Comparison of ENCODE assay signal across 1 fruit fly cellular context in the genomic region with DNA sequence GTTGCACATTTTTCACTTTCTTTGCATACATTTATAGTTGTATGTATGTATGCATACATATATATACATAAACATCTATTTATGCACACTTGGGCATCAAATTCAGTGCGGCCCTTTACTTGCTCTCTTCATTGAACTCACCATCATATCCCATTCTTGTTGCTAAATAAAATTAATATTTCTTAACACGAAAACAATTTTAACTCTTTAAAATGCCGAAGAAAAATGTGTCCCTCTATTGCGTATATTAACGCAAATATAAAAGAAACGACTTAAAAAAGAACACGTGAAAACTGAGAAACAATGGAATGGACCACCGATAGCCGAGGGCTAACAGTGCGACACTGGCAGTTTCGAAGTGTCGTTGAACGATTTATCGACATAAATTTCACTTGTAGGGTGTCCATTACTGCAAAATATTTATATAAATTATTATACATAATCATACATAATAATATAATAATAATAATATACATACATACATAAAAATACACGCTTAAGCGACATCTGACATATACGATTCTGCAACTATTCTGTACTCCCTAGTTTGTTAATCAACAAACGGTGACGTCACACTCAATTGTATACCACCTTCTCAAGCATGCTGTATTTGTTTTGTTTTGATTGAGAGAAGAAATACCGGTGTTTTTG.
TF ChIP-seq lines count a peak whose summit lies in the region.

A gene (minus strand): TSS at position 370 of the 651 bp plus-strand sequence.
A gene (plus strand): TSS at position 474 of the 651 bp plus-strand sequence.

TF ChIP-seq in whole organism, embryonic, 481 proteins besides CTCF, POLR2A, EP300 and RAD21 (continued from another document):
- TF ChIP-seq Scr (GFP tag; IDR thresholded peaks at IDR 0.05; lab: Robert Waterston, UW; ENCODE audit: partially characterized antibody), result peak; percentile 57
- TF ChIP-seq CG10979 (tag; optimal IDR thresholded peaks at IDR 0.05; lab: Kevin White, UChicago), result peak; percentile 92
- peak; percentile 90 for TF ChIP-seq esg (GFP tag; conservative IDR thresholded peaks at IDR 0.05; lab: Robert Waterston, UW)
- TF ChIP-seq pum (GFP tag; optimal IDR thresholded peaks at IDR 0.05; lab: Kevin White, UChicago), result peak; percentile 55
- no peak for TF ChIP-seq CG6175 (GFP tag; IDR thresholded peaks at IDR 0.05; lab: Robert Waterston, UW)
- peak; percentile 84 for TF ChIP-seq ase (GFP tag; IDR thresholded peaks at IDR 0.05; lab: Robert Waterston, UW)
- peak; percentile 67 for TF ChIP-seq Lhr (GFP tag; optimal IDR thresholded peaks at IDR 0.05; lab: Kevin White, UChicago)
- TF ChIP-seq Ptx1 (GFP tag; IDR thresholded peaks at IDR 0.05; lab: Robert Waterston, UW), result peak; percentile 95
- peak; percentile 47 for TF ChIP-seq CG10565 (GFP tag; optimal IDR thresholded peaks at IDR 0.05; lab: Kevin White, UChicago)
- peak; percentile 96 for TF ChIP-seq CoRest (tag; optimal IDR thresholded peaks at IDR 0.05; lab: Kevin White, UChicago)
- TF ChIP-seq croc (GFP tag; conservative IDR thresholded peaks at IDR 0.05; lab: Robert Waterston, UW), result peak; percentile 90
- peak; percentile 87 for TF ChIP-seq CG30403 (GFP tag; optimal IDR thresholded peaks at IDR 0.05; lab: Kevin White, UChicago)
- TF ChIP-seq pho (GFP tag; optimal IDR thresholded peaks at IDR 0.05; lab: Kevin White, UChicago), result peak; percentile 54
- TF ChIP-seq CG6854 (GFP tag; optimal IDR thresholded peaks at IDR 0.05; lab: Kevin White, UChicago), result peak; percentile 79
- TF ChIP-seq oc (tag; optimal IDR thresholded peaks at IDR 0.05; lab: Kevin White, UChicago), result no peak
- peak; percentile 30 for TF ChIP-seq CG11398 (GFP tag; optimal IDR thresholded peaks at IDR 0.05; lab: Kevin White, UChicago)
- no peak for TF ChIP-seq CG2129 (GFP tag; IDR thresholded peaks at IDR 0.05; lab: Robert Waterston, UW; ENCODE audit: partially characterized antibody)
- TF ChIP-seq Ada2b (GFP tag; IDR thresholded peaks at IDR 0.05; lab: Robert Waterston, UW), result peak; percentile 93
- TF ChIP-seq Abd-B (GFP tag; optimal IDR thresholded peaks at IDR 0.05; lab: Kevin White, UChicago), result peak; percentile 96
- no peak for TF ChIP-seq Dip3 (GFP tag; optimal IDR thresholded peaks at IDR 0.05; lab: Kevin White, UChicago)
- TF ChIP-seq C15 (GFP tag; IDR thresholded peaks at IDR 0.05; lab: Robert Waterston, UW), result peak; percentile 73; the same call in 1 of the 3 replicates
- peak; percentile 92 for TF ChIP-seq az2 (GFP tag; optimal IDR thresholded peaks at IDR 0.05; lab: Kevin White, UChicago)
- peak; percentile 79 for TF ChIP-seq sqz (GFP tag; optimal IDR thresholded peaks at IDR 0.05; lab: Kevin White, UChicago)
- TF ChIP-seq Myb (GFP tag; optimal IDR thresholded peaks at IDR 0.05; lab: Kevin White, UChicago), result peak; percentile 11
- peak; percentile 92 for TF ChIP-seq CG18599 (GFP tag; optimal IDR thresholded peaks at IDR 0.05; lab: Kevin White, UChicago)
- TF ChIP-seq luna (GFP tag; optimal IDR thresholded peaks at IDR 0.05; lab: Kevin White, UChicago), result peak; percentile 17
- peak; percentile 78 for TF ChIP-seq lbe (GFP tag; optimal IDR thresholded peaks at IDR 0.05; lab: Kevin White, UChicago)
- no peak for TF ChIP-seq CG6272 (GFP tag; IDR thresholded peaks at IDR 0.05; lab: Robert Waterston, UW)
- TF ChIP-seq CG8924 (tag; optimal IDR thresholded peaks at IDR 0.05; lab: Kevin White, UChicago), result peak; percentile 95
- peak; percentile 76 for TF ChIP-seq cato (GFP tag; optimal IDR thresholded peaks at IDR 0.05; lab: Kevin White, UChicago; ENCODE audit: borderline replicate concordance)
- peak; percentile 85 for TF ChIP-seq run (tag; optimal IDR thresholded peaks at IDR 0.05; lab: Kevin White, UChicago)
- TF ChIP-seq nmo (GFP tag; optimal IDR thresholded peaks at IDR 0.05; lab: Kevin White, UChicago), result peak; percentile 97
- TF ChIP-seq HLH3B (GFP tag; IDR thresholded peaks at IDR 0.05; lab: Robert Waterston, UW), result peak; percentile 91
- peak in 1 of 2 experiments; percentile 63 for TF ChIP-seq insv (GFP tag; optimal IDR thresholded peaks at IDR 0.05; lab: Kevin White, UChicago)
- peak; percentile 58 for TF ChIP-seq wek (GFP tag; optimal IDR thresholded peaks at IDR 0.05; lab: Kevin White, UChicago)
- no peak for TF ChIP-seq Sin3A (optimal IDR thresholded peaks at IDR 0.05; lab: Kevin White, UChicago)
- TF ChIP-seq CG10321 (GFP tag; IDR thresholded peaks at IDR 0.05; lab: Robert Waterston, UW), result no peak
- peak; percentile 71 for TF ChIP-seq bab2 (GFP tag; optimal IDR thresholded peaks at IDR 0.05; lab: Kevin White, UChicago)
- TF ChIP-seq vvl (GFP tag; IDR thresholded peaks at IDR 0.05; lab: Robert Waterston, UW), result peak; percentile 97
- peak; percentile 13 for TF ChIP-seq CG7745 (tag; optimal IDR thresholded peaks at IDR 0.05; lab: Kevin White, UChicago)
- TF ChIP-seq Doc3 (GFP tag; IDR thresholded peaks at IDR 0.05; lab: Robert Waterston, UW; ENCODE audit: partially characterized antibody), result no peak
- no peak for TF ChIP-seq Bdp1 (GFP tag; optimal IDR thresholded peaks at IDR 0.05; lab: Kevin White, UChicago)
- TF ChIP-seq sc (optimal IDR thresholded peaks at IDR 0.05; lab: Kevin White, UChicago), result no peak
- TF ChIP-seq sc (GFP tag; optimal IDR thresholded peaks at IDR 0.05; lab: Kevin White, UChicago), result peak; percentile 88
- no peak; the same call in 1 of the 2 replicates for TF ChIP-seq CG9215 (GFP tag; IDR thresholded peaks at IDR 0.05; lab: Robert Waterston, UW)
- TF ChIP-seq CG14710 (tag; optimal IDR thresholded peaks at IDR 0.05; lab: Kevin White, UChicago), result peak; percentile 97
- peak; percentile 90 for TF ChIP-seq Asciz (GFP tag; optimal IDR thresholded peaks at IDR 0.05; lab: Kevin White, UChicago)
- peak; percentile 45 for TF ChIP-seq Dad (GFP tag; optimal IDR thresholded peaks at IDR 0.05; lab: Kevin White, UChicago)
- TF ChIP-seq CG4820 (GFP tag; optimal IDR thresholded peaks at IDR 0.05; lab: Kevin White, UChicago), result peak; percentile 86
- TF ChIP-seq CrebB (tag; optimal IDR thresholded peaks at IDR 0.05; lab: Kevin White, UChicago), result peak; percentile 80
- TF ChIP-seq CG17912 (GFP tag; optimal IDR thresholded peaks at IDR 0.05; lab: Kevin White, UChicago), result peak; percentile 68
- TF ChIP-seq sens (GFP tag; lab: Kevin White, UChicago), result peak; percentile 96
- peak; percentile 76 for TF ChIP-seq Mad (GFP tag; optimal IDR thresholded peaks at IDR 0.05; lab: Kevin White, UChicago)
- no peak for TF ChIP-seq sr (GFP tag; IDR thresholded peaks at IDR 0.05; lab: Robert Waterston, UW)
- no peak; the same call in 1 of the 2 replicates for TF ChIP-seq ttk (GFP tag; IDR thresholded peaks at IDR 0.05; lab: Robert Waterston, UW)
- peak; percentile 57 for TF ChIP-seq Kr (GFP tag; optimal IDR thresholded peaks at IDR 0.05; lab: Kevin White, UChicago)
- TF ChIP-seq Vsx1 (GFP tag; optimal IDR thresholded peaks at IDR 0.05; lab: Kevin White, UChicago), result no peak
- TF ChIP-seq Atf6 (GFP tag; IDR thresholded peaks at IDR 0.05; lab: Robert Waterston, UW), result peak; percentile 88
- TF ChIP-seq CG3847 (GFP tag; IDR thresholded peaks at IDR 0.05; lab: Robert Waterston, UW), result peak; percentile 93
- TF ChIP-seq Ets65A (GFP tag; lab: Kevin White, UChicago), result peak; percentile 83
- peak; percentile 76 for TF ChIP-seq CG31388 (GFP tag; optimal IDR thresholded peaks at IDR 0.05; lab: Kevin White, UChicago)
- TF ChIP-seq chif (GFP tag; optimal IDR thresholded peaks at IDR 0.05; lab: Kevin White, UChicago), result peak; percentile 12 to 68
- TF ChIP-seq CG11723 (GFP tag; optimal IDR thresholded peaks at IDR 0.05; lab: Kevin White, UChicago), result peak; percentile 87
- TF ChIP-seq MBD-R2 (GFP tag; IDR thresholded peaks at IDR 0.05; lab: Robert Waterston, UW), result peak; percentile 88
- TF ChIP-seq CG12299 (tag; optimal IDR thresholded peaks at IDR 0.05; lab: Kevin White, UChicago), result peak; percentile 87
- peak; percentile 43 for TF ChIP-seq CG1647 (GFP tag; optimal IDR thresholded peaks at IDR 0.05; lab: Kevin White, UChicago)
- no peak; the same call in 2 of the 3 replicates for TF ChIP-seq Optix (GFP tag; IDR thresholded peaks at IDR 0.05; lab: Robert Waterston, UW)
- peak; percentile 89 for TF ChIP-seq H15 (GFP tag; IDR thresholded peaks at IDR 0.05; lab: Robert Waterston, UW)
- TF ChIP-seq Drgx (GFP tag; IDR thresholded peaks at IDR 0.05; lab: Robert Waterston, UW), result peak; percentile 87
- TF ChIP-seq CG13424 (tag; optimal IDR thresholded peaks at IDR 0.05; lab: Kevin White, UChicago), result peak; percentile 95
- no peak for TF ChIP-seq CG7963 (GFP tag; IDR thresholded peaks at IDR 0.05; lab: Robert Waterston, UW; ENCODE audit: partially characterized antibody)
- TF ChIP-seq Hand (GFP tag; optimal IDR thresholded peaks at IDR 0.05; lab: Kevin White, UChicago), result peak; percentile 81
- TF ChIP-seq Poxn (GFP tag; IDR thresholded peaks at IDR 0.05; lab: Robert Waterston, UW), result peak; percentile 68
- TF ChIP-seq NC2α (GFP tag; optimal IDR thresholded peaks at IDR 0.05; lab: Kevin White, UChicago), result no peak
- TF ChIP-seq CG3281 (GFP tag; optimal IDR thresholded peaks at IDR 0.05; lab: Kevin White, UChicago), result peak; percentile 92
- TF ChIP-seq CG10959 (GFP tag; IDR thresholded peaks at IDR 0.05; lab: Robert Waterston, UW), result peak; percentile 87
- TF ChIP-seq Ravus (GFP tag; IDR thresholded peaks at IDR 0.05; lab: Robert Waterston, UW), result peak; percentile 70
- TF ChIP-seq usp (GFP tag; optimal IDR thresholded peaks at IDR 0.05; lab: Kevin White, UChicago), result no peak
- TF ChIP-seq tup (GFP tag; optimal IDR thresholded peaks at IDR 0.05; lab: Kevin White, UChicago), result peak; percentile 9
- peak; percentile 50; the same call in 1 of the 2 replicates for TF ChIP-seq dati (GFP tag; IDR thresholded peaks at IDR 0.05; lab: Robert Waterston, UW)
- TF ChIP-seq CG13296 (GFP tag; optimal IDR thresholded peaks at IDR 0.05; lab: Kevin White, UChicago), result peak; percentile 91
- TF ChIP-seq Sry-δ (GFP tag; optimal IDR thresholded peaks at IDR 0.05; lab: Kevin White, UChicago), result peak; percentile 28
- peak; percentile 87 for TF ChIP-seq D19A (tag; optimal IDR thresholded peaks at IDR 0.05; lab: Kevin White, UChicago)
- peak; percentile 86 for TF ChIP-seq CG8359 (GFP tag; optimal IDR thresholded peaks at IDR 0.05; lab: Kevin White, UChicago; ENCODE audit: borderline replicate concordance)
- TF ChIP-seq CG34376 (GFP tag; optimal IDR thresholded peaks at IDR 0.05; lab: Kevin White, UChicago), result peak; percentile 77
- peak; percentile 84 for TF ChIP-seq Max (GFP tag; optimal IDR thresholded peaks at IDR 0.05; lab: Kevin White, UChicago)
- peak; percentile 87; the same call in 1 of the 2 replicates for TF ChIP-seq ap (GFP tag; IDR thresholded peaks at IDR 0.05; lab: Robert Waterston, UW)
- peak; percentile 86 for TF ChIP-seq CG4404 (GFP tag; IDR thresholded peaks at IDR 0.05; lab: Robert Waterston, UW)
- peak; percentile 94 for TF ChIP-seq trem (tag; optimal IDR thresholded peaks at IDR 0.05; lab: Kevin White, UChicago)
- TF ChIP-seq kni (GFP tag; optimal IDR thresholded peaks at IDR 0.05; lab: Kevin White, UChicago), result no peak
- TF ChIP-seq chn (GFP tag; optimal IDR thresholded peaks at IDR 0.05; lab: Kevin White, UChicago), result peak; percentile 56
- peak; percentile 87 for TF ChIP-seq CG16815 (GFP tag; optimal IDR thresholded peaks at IDR 0.05; lab: Kevin White, UChicago)
- TF ChIP-seq jumu (GFP tag; optimal IDR thresholded peaks at IDR 0.05; lab: Kevin White, UChicago), result peak; percentile 32
- TF ChIP-seq rib (GFP tag; IDR thresholded peaks at IDR 0.05; lab: Robert Waterston, UW), result peak; percentile 70
- peak; percentile 94 for TF ChIP-seq Dbx (GFP tag; IDR thresholded peaks at IDR 0.05; lab: Robert Waterston, UW)
- no peak for TF ChIP-seq Gsc (GFP tag; IDR thresholded peaks at IDR 0.05; lab: Robert Waterston, UW)
- peak; percentile 96 for TF ChIP-seq CG7839 (tag; optimal IDR thresholded peaks at IDR 0.05; lab: Kevin White, UChicago)
- TF ChIP-seq twi (tag; optimal IDR thresholded peaks at IDR 0.05; lab: Kevin White, UChicago), result peak; percentile 89
- TF ChIP-seq gcm2 (GFP tag; optimal IDR thresholded peaks at IDR 0.05; lab: Kevin White, UChicago), result peak; percentile 40
- TF ChIP-seq fd64A (GFP tag; optimal IDR thresholded peaks at IDR 0.05; lab: Kevin White, UChicago), result no peak
- TF ChIP-seq odd (GFP tag; optimal IDR thresholded peaks at IDR 0.05; lab: Kevin White, UChicago), result peak; percentile 83
- peak; percentile 95 for TF ChIP-seq PHDP (tag; optimal IDR thresholded peaks at IDR 0.05; lab: Kevin White, UChicago)
- TF ChIP-seq CG9817 (tag; optimal IDR thresholded peaks at IDR 0.05; lab: Kevin White, UChicago), result no peak
- TF ChIP-seq CG13123 (GFP tag; optimal IDR thresholded peaks at IDR 0.05; lab: Kevin White, UChicago), result peak; percentile 85
- TF ChIP-seq Xbp1 (GFP tag; optimal IDR thresholded peaks at IDR 0.05; lab: Kevin White, UChicago), result peak; percentile 94
- TF ChIP-seq psq (GFP tag; optimal IDR thresholded peaks at IDR 0.05; lab: Kevin White, UChicago), result peak; percentile 78
- TF ChIP-seq CG6689 (GFP tag; IDR thresholded peaks at IDR 0.05; lab: Robert Waterston, UW), result peak; percentile 100
- TF ChIP-seq Atf-2 (GFP tag; optimal IDR thresholded peaks at IDR 0.05; lab: Kevin White, UChicago), result peak; percentile 41
- TF ChIP-seq ewg (GFP tag; optimal IDR thresholded peaks at IDR 0.05; lab: Kevin White, UChicago), result peak; percentile 85
- peak; percentile 89 for TF ChIP-seq tin (GFP tag; optimal IDR thresholded peaks at IDR 0.05; lab: Kevin White, UChicago)
- TF ChIP-seq gcm (GFP tag; optimal IDR thresholded peaks at IDR 0.05; lab: Kevin White, UChicago), result peak; percentile 92
- no peak for TF ChIP-seq TFAM (GFP tag; optimal IDR thresholded peaks at IDR 0.05; lab: Kevin White, UChicago)
- peak; percentile 87 for TF ChIP-seq CG10267 (tag; optimal IDR thresholded peaks at IDR 0.05; lab: Kevin White, UChicago)
- peak; percentile 49 for TF ChIP-seq MESR4 (GFP tag; optimal IDR thresholded peaks at IDR 0.05; lab: Kevin White, UChicago)
- peak; percentile 95; the same call in 1 of the 3 replicates for TF ChIP-seq CG34422 (GFP tag; IDR thresholded peaks at IDR 0.05; lab: Robert Waterston, UW)
- TF ChIP-seq Dek (tag; optimal IDR thresholded peaks at IDR 0.05; lab: Kevin White, UChicago), result no peak
